Worm (Caenorhabditis elegans) whole organism, young adult: ENCODE results near the gene pqn-16.

ENCODE experiments used
- Y53G8AR.9 ChIP-seq: fragments of 200-800 bp; sonication (Bioruptor generic); conservative IDR thresholded peaks from 2 replicates; pipeline ENCODE4 v1.3.6; 2022; ENCODE audit warnings: missing genetic modification reagents, missing genetic modification characterization, missing compliant biosample characterization
- nhr-120 ChIP-seq: fragments of 200-800 bp; sonication (Bioruptor generic); IDR thresholded peaks from 2 replicates; pipeline ENCODE4 v1.3.6; 2022; ENCODE audit warnings: missing genetic modification characterization, missing compliant biosample characterization
- nhr-90 ChIP-seq: sonication (generic microtip); optimal IDR thresholded peaks from 2 replicates; lab custom pipeline; 2016; ENCODE audit warnings: missing genotype, mild to moderate bottlenecking, missing genetic modification characterization, missing compliant biosample characterization
- pbrm-1 ChIP-seq: fragments of 200-800 bp; sonication (Bioruptor generic); IDR thresholded peaks from 2 replicates; pipeline ENCODE4 v1.3.6; 2022; ENCODE audit warnings: missing genetic modification reagents, missing genetic modification characterization, missing compliant biosample characterization
- rec-8 ChIP-seq, 2 experiments: sonication (generic microtip); optimal IDR thresholded peaks; 2 replicates each; lab custom pipeline; 2016; ENCODE audit warnings: mild to moderate bottlenecking in 2 of 2, missing genetic modification characterization in 2 of 2, missing genetic modification reagents in 2 of 2, missing genotype in 2 of 2, missing biosample characterization in 1 of 2, missing compliant biosample characterization in 1 of 2, moderate library complexity in 1 of 2
- sea-2 ChIP-seq: fragments of 200-800 bp; sonication (Bioruptor generic); IDR thresholded peaks from 2 replicates; pipeline ENCODE4 v1.3.6; 2022; ENCODE audit warnings: missing genetic modification characterization, missing compliant biosample characterization
- unc-62 ChIP-seq: fragments of 150-350 bp; optimal IDR thresholded peaks from 2 replicates; lab custom pipeline; 2014; ENCODE audit warnings: missing biosample characterization, missing genetic modification reagents, missing genetic modification characterization
- zim-3 ChIP-seq: sonication (generic microtip); optimal IDR thresholded peaks from 2 replicates; lab custom pipeline; 2017; ENCODE audit warnings: mild to moderate bottlenecking, missing genetic modification characterization, moderate library complexity, missing compliant biosample characterization
- ztf-25 ChIP-seq: fragments of 200-800 bp; sonication (Bioruptor generic); IDR thresholded peaks from 2 replicates; pipeline ENCODE4 v1.3.6; 2022; ENCODE audit warnings: missing genetic modification reagents, missing genetic modification characterization, missing compliant biosample characterization

DNA sequence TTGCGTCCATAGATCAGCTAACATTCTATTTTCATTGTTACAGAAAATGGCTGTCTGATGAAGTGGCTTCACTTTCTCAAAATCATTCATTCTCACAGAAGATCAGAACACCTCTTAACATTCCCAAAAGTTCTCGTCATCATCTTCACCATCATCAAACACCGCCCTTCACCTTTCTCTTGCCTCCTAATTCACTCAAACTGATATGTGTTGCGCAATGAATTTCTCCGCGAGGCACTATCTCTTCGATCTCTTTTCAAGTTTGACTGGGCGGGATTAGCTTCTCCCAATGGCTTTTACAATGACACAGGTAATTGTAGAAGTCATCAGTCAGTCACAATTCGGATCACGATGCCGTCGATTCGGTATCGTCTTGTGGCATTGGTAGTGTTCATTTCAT lies 47.7 kb downstream of the pqn-16 start, which contains the start of gene grd-6:
- no peak for TF ChIP-seq sea-2 (GFP tag; lab: Robert Waterston, UW)
- TF ChIP-seq zim-3 (tag; lab: Kevin White, UChicago), result no peak
- TF ChIP-seq rec-8 (tag; optimal IDR thresholded peaks at IDR 0.05; lab: Kevin White, UChicago), result no peak
- no peak for TF ChIP-seq Y53G8AR.9
- no peak for TF ChIP-seq nhr-120
- no peak for TF ChIP-seq pbrm-1 (GFP tag; lab: Robert Waterston, UW)
- TF ChIP-seq unc-62 (GFP tag; lab: Kevin White, UChicago), result no peak
- no peak for TF ChIP-seq nhr-90
- TF ChIP-seq ztf-25 (GFP tag; lab: Robert Waterston, UW), result no peak
